Fruit fly (Drosophila melanogaster): ENCODE results near the gene for.

Gene for

dm6 chr2L:3587907-3588733 lies 68.6 kb downstream of the for start (continued):
- TF ChIP-seq MTF-1 (GFP tag; optimal IDR thresholded peaks at IDR 0.05; ENCODE audit: borderline replicate concordance): peak; percentile 53
- no peak for TF ChIP-seq schlank (tag; optimal IDR thresholded peaks at IDR 0.05)
- peak; percentile 29; the same call in 2 of the 4 replicates for TF ChIP-seq Gug (GFP tag; IDR thresholded peaks at IDR 0.05)
- peak in 1 of 2 experiments; percentile 85 for TF ChIP-seq Hr51 (GFP tag; optimal IDR thresholded peaks at IDR 0.05)
- no peak for TF ChIP-seq CG15514 (GFP tag; optimal IDR thresholded peaks at IDR 0.05)
- TF ChIP-seq phol (tag; optimal IDR thresholded peaks at IDR 0.05): peak; percentile 91
- no peak for TF ChIP-seq NC2β (GFP tag; optimal IDR thresholded peaks at IDR 0.05)
- peak; percentile 89 for TF ChIP-seq trem (tag; optimal IDR thresholded peaks at IDR 0.05)
- TF ChIP-seq nerfin-2 (GFP tag; IDR thresholded peaks at IDR 0.05; ENCODE audit: partially characterized antibody): no peak
- peak; percentile 16 for TF ChIP-seq Fer2 (tag; optimal IDR thresholded peaks at IDR 0.05)
- TF ChIP-seq ind (GFP tag; optimal IDR thresholded peaks at IDR 0.05): peak; percentile 58
- TF ChIP-seq Drgx (GFP tag; IDR thresholded peaks at IDR 0.05): peak; percentile 66
- TF ChIP-seq ems (GFP tag; optimal IDR thresholded peaks at IDR 0.05): no peak
- no peak for TF ChIP-seq her (GFP tag; optimal IDR thresholded peaks at IDR 0.05)
- no peak for TF ChIP-seq vfl (GFP tag; optimal IDR thresholded peaks at IDR 0.05)
- peak; percentile 46 for TF ChIP-seq TFAM (GFP tag; optimal IDR thresholded peaks at IDR 0.05)
- no peak for TF ChIP-seq yki (optimal IDR thresholded peaks at IDR 0.05)
- TF ChIP-seq ERR (GFP tag; optimal IDR thresholded peaks at IDR 0.05): no peak
- TF ChIP-seq eve (GFP tag; optimal IDR thresholded peaks at IDR 0.05): no peak
- TF ChIP-seq CG2678 (tag; optimal IDR thresholded peaks at IDR 0.05): peak; percentile 89
- peak; percentile 57 for TF ChIP-seq Gsc (GFP tag; IDR thresholded peaks at IDR 0.05)
- no peak for TF ChIP-seq pzg (GFP tag; optimal IDR thresholded peaks at IDR 0.05)
- no peak for TF ChIP-seq pita (GFP tag; optimal IDR thresholded peaks at IDR 0.05)
- no peak for TF ChIP-seq CG32532 (GFP tag; IDR thresholded peaks at IDR 0.05)
- TF ChIP-seq lilli (GFP tag; optimal IDR thresholded peaks at IDR 0.05): no peak
- no peak for TF ChIP-seq CHES-1-like (GFP tag; optimal IDR thresholded peaks at IDR 0.05)
- TF ChIP-seq CG18262 (tag; optimal IDR thresholded peaks at IDR 0.05): peak; percentile 95
- TF ChIP-seq Poxn (GFP tag; IDR thresholded peaks at IDR 0.05): no peak
- no peak for TF ChIP-seq Kr (GFP tag; optimal IDR thresholded peaks at IDR 0.05)
- TF ChIP-seq HHEX (GFP tag; optimal IDR thresholded peaks at IDR 0.05): peak; percentile 64
- peak; percentile 68 for TF ChIP-seq CG10366 (GFP tag; IDR thresholded peaks at IDR 0.05)
- peak; percentile 91 for TF ChIP-seq CG4424 (GFP tag; optimal IDR thresholded peaks at IDR 0.05)
- TF ChIP-seq Hand (GFP tag; optimal IDR thresholded peaks at IDR 0.05): no peak
- no peak for TF ChIP-seq CG14965 (GFP tag; optimal IDR thresholded peaks at IDR 0.05; ENCODE audit: borderline replicate concordance)
- TF ChIP-seq Trl (optimal IDR thresholded peaks at IDR 0.05): no peak
- TF ChIP-seq Trl (GFP tag; optimal IDR thresholded peaks at IDR 0.05): no peak
- no peak for TF ChIP-seq CG13287 (GFP tag; IDR thresholded peaks at IDR 0.05; ENCODE audit: partially characterized antibody)
- TF ChIP-seq Bgb (GFP tag; IDR thresholded peaks at IDR 0.05; ENCODE audit: partially characterized antibody): no peak
- TF ChIP-seq Max (GFP tag; optimal IDR thresholded peaks at IDR 0.05): peak; percentile 48
- TF ChIP-seq salm (tag; optimal IDR thresholded peaks at IDR 0.05): peak; percentile 73
- peak; percentile 86 for TF ChIP-seq ara (GFP tag; IDR thresholded peaks at IDR 0.05)
- TF ChIP-seq dm (GFP tag; optimal IDR thresholded peaks at IDR 0.05): no peak
- no peak for TF ChIP-seq Mes4 (GFP tag; optimal IDR thresholded peaks at IDR 0.05)
- TF ChIP-seq CG3847 (GFP tag; IDR thresholded peaks at IDR 0.05): peak; percentile 31; the same call in 1 of the 2 replicates
- TF ChIP-seq usp (GFP tag; optimal IDR thresholded peaks at IDR 0.05): no peak
- peak; percentile 88 for TF ChIP-seq zf30C (GFP tag; optimal IDR thresholded peaks at IDR 0.05)
- no peak for TF ChIP-seq CG16779 (GFP tag; IDR thresholded peaks at IDR 0.05)
- TF ChIP-seq MESR4 (GFP tag; optimal IDR thresholded peaks at IDR 0.05): no peak
- TF ChIP-seq NC2α (GFP tag; optimal IDR thresholded peaks at IDR 0.05): no peak
- 0 out of 3 replicates have a peak, but pooled peaks have one; percentile 8 for TF ChIP-seq jigr1 (GFP tag; IDR thresholded peaks at IDR 0.05)
